Worm (Caenorhabditis elegans): ENCODE measurements around the gene F58B4.2.

The F58B4.2 gene

DNA sequence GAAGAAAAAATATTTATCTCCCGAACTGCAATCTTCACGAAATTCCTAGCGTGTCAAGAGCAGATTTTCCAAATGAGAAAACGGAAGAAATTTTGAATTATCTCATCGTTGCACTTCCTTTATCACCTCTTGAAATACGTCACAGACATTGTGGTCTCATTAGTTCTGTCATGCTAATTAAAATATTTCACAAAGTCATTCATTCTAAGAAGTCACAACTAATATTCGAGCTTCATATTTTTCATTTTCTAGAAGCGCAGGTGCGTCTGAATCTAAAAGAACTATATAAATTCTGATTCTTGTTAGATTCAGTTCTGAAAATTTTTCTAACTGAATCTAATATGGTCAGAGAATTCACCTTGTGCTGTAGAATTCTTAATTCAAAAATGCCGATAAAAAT lies 28.9 kb upstream of the F58B4.2 start:
- TF ChIP-seq aly-2 (tag; optimal IDR thresholded peaks at IDR 0.05) (no peak), ceh-28 (tag; optimal IDR thresholded peaks at IDR 0.05) (no peak), elt-2 (tag; optimal IDR thresholded peaks at IDR 0.05) (no peak), ceh-82 (tag; optimal IDR thresholded peaks at IDR 0.05) (no peak), ztf-4 (tag; optimal IDR thresholded peaks at IDR 0.05) (no peak), nhr-25 (tag; optimal IDR thresholded peaks at IDR 0.05) (no peak), ama-1 (optimal IDR thresholded peaks at IDR 0.05) (no peak), R02D3.7 (tag; optimal IDR thresholded peaks at IDR 0.05) (no peak), lin-15B (tag; optimal IDR thresholded peaks at IDR 0.05) (no peak), nhr-11 (tag; optimal IDR thresholded peaks at IDR 0.05) (no peak), nhr-12 (tag; optimal IDR thresholded peaks at IDR 0.05) (no peak), nfya-1 (tag; optimal IDR thresholded peaks at IDR 0.05; ENCODE audit: insufficient read depth) (no peak), nhr-77 (tag; optimal IDR thresholded peaks at IDR 0.05) (no peak), daf-12 (tag; optimal IDR thresholded peaks at IDR 0.05) (no peak), snpc-4 (tag; optimal IDR thresholded peaks at IDR 0.05) (no peak), nhr-43 (tag; optimal IDR thresholded peaks at IDR 0.05; ENCODE audit: poor library complexity, severe bottlenecking) (no peak), unc-39 (tag; optimal IDR thresholded peaks at IDR 0.05) (no peak), nhr-67 (tag; optimal IDR thresholded peaks at IDR 0.05) (no peak), tbx-2 (tag; optimal IDR thresholded peaks at IDR 0.05) (no peak)

DNA sequence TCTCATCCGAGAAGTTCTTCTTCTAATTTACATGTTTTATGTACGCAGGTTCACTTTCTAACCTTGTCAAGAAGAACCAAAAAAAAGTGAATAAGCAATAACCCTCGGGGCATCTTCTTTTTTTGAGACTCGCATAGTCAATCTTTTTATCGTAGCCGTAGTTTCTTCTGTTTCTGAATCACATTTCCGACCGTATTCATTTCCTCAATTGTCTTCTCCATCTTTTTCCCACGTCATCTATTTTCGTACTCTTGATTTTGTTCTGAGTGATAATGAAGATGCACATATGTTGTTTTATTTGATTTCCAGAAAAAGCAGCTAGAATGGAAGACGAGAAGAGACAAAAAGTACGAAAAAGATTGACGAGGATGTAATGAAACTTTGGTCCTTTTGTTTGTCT lies 26.6 kb upstream of the F58B4.2 start:
- TF ChIP-seq ama-1 (optimal IDR thresholded peaks at IDR 0.05) (no peak), elt-1 (tag; optimal IDR thresholded peaks at IDR 0.05) (no peak), fkh-10 (GFP tag; optimal IDR thresholded peaks at IDR 0.05) (peak; percentile 74), skn-1 (tag; optimal IDR thresholded peaks at IDR 0.05) (no peak), nhr-28 (tag; optimal IDR thresholded peaks at IDR 0.05) (no peak), tbx-2 (tag; optimal IDR thresholded peaks at IDR 0.05) (no peak), nhr-77 (tag; optimal IDR thresholded peaks at IDR 0.05) (no peak)

DNA sequence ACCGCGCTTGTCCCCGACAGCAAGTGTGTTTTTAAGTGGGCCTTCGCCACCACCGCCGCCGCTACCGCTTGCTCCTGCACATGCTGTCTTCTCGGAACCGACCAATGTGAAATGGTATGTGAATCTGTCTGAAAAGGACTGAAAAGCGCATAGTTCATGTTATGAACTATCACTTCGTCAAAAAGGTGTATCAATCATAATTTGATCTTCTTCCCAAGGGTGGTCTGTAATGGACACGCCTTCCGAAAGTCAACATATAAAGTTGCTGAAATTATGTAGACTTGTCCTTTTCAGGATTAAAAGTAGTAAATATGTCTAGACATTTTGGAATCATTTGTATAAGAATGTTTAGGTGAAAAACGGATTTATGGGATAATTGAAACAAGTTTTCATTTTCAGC lies 23.9 kb upstream of the F58B4.2 start, which contains the start of gene zip-9:
TSS of gene zip-9 (plus strand) at position 301 of the 400 bp plus-strand sequence.
- TF ChIP-seq egl-27 (tag; optimal IDR thresholded peaks at IDR 0.05) (no peak), nhr-28 (tag; optimal IDR thresholded peaks at IDR 0.05) (no peak), mdl-1 (tag; optimal IDR thresholded peaks at IDR 0.05) (no peak), tbx-2 (tag; optimal IDR thresholded peaks at IDR 0.05) (no peak), unc-39 (tag; optimal IDR thresholded peaks at IDR 0.05) (no peak), snpc-4 (tag; optimal IDR thresholded peaks at IDR 0.05) (no peak), skn-1 (tag; optimal IDR thresholded peaks at IDR 0.05) (no peak), unc-62 (GFP tag; optimal IDR thresholded peaks at IDR 0.05) (no peak), ceh-16 (tag; optimal IDR thresholded peaks at IDR 0.05) (no peak), zag-1 (tag; optimal IDR thresholded peaks at IDR 0.05) (no peak), lin-39 (tag; optimal IDR thresholded peaks at IDR 0.05) (no peak), ceh-9 (tag; optimal IDR thresholded peaks at IDR 0.05) (no peak), nfya-1 (tag; optimal IDR thresholded peaks at IDR 0.05; ENCODE audit: insufficient read depth) (no peak), ceh-82 (tag; optimal IDR thresholded peaks at IDR 0.05) (no peak), ZK546.5 (tag; optimal IDR thresholded peaks at IDR 0.05) (no peak)

DNA sequence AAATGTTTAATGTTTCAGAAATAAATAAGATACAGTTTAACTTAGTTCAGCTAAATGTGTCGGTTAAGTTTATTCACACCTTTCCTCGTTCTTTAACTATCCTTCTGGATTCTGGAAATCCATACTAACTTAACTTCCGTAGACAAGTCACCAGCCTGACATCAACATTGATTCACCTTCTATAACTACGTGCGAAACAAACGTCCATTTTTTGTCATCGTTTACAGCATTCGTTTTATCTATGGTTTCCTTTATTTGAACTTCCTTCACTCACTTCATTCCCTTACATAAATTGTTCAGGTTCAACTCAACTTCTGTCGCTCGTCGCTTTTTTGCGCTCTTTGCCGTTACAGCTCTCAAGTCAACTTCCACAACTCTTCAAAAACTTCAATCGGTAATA lies 22.9 kb upstream of the F58B4.2 start, which contains the start of gene F17C11.26:
TSS of gene F17C11.26 (plus strand) at position 301 of the 400 bp plus-strand sequence.
- no peak for TF ChIP-seq ZK546.5 (tag; optimal IDR thresholded peaks at IDR 0.05)
- TF ChIP-seq nfya-1 (tag; optimal IDR thresholded peaks at IDR 0.05; ENCODE audit: insufficient read depth): no peak
- no peak for TF ChIP-seq elt-3 (tag; optimal IDR thresholded peaks at IDR 0.05)
- TF ChIP-seq nhr-23 (tag; optimal IDR thresholded peaks at IDR 0.05): no peak
- no peak for TF ChIP-seq pqm-1 (tag; optimal IDR thresholded peaks at IDR 0.05)
- TF ChIP-seq ztf-4 (tag; optimal IDR thresholded peaks at IDR 0.05): no peak
- no peak for TF ChIP-seq nhr-43 (tag; optimal IDR thresholded peaks at IDR 0.05; ENCODE audit: poor library complexity, severe bottlenecking)
- no peak for TF ChIP-seq nhr-12 (tag; optimal IDR thresholded peaks at IDR 0.05)
- no peak for TF ChIP-seq skn-1 (tag; optimal IDR thresholded peaks at IDR 0.05)
- TF ChIP-seq lin-39 (tag; optimal IDR thresholded peaks at IDR 0.05): no peak
- TF ChIP-seq ceh-9 (tag; optimal IDR thresholded peaks at IDR 0.05): no peak
- no peak for TF ChIP-seq nhr-67 (tag; optimal IDR thresholded peaks at IDR 0.05)
- no peak for TF ChIP-seq unc-62 (GFP tag; optimal IDR thresholded peaks at IDR 0.05)
- TF ChIP-seq ceh-28 (tag; optimal IDR thresholded peaks at IDR 0.05): no peak
- TF ChIP-seq egl-27 (tag; optimal IDR thresholded peaks at IDR 0.05): no peak
- no peak for TF ChIP-seq aly-2 (tag; optimal IDR thresholded peaks at IDR 0.05)
- no peak for TF ChIP-seq mdl-1 (tag; optimal IDR thresholded peaks at IDR 0.05)
- TF ChIP-seq ceh-16 (tag; optimal IDR thresholded peaks at IDR 0.05): no peak

DNA sequence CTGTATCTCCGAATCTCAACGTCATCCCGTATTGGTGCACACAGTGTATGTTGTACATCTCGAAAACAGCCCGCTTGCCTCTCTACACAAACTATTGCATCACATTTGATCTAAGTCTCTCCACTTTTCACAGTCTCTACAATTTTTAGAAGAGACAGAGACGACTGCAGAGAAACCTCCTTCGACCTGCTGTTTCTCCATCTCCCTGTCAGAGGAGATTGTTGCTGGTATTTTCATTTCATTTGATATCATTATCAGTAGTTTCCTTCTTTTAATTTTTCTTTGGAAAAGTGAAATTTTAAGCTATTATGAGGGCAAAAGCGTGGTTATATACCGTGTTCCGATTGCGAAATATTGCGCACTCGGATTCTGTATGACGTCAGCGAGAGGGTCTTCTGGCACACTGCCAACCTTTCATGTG lies 22.3 kb upstream of the F58B4.2 start:
- TF ChIP-seq ceh-28 (tag; optimal IDR thresholded peaks at IDR 0.05): peak; percentile 50
- no peak for TF ChIP-seq mml-1 (tag; optimal IDR thresholded peaks at IDR 0.05)
- no peak for TF ChIP-seq daf-12 (tag; optimal IDR thresholded peaks at IDR 0.05)
- no peak for TF ChIP-seq ceh-9 (tag; optimal IDR thresholded peaks at IDR 0.05)
- TF ChIP-seq nfya-1 (tag; optimal IDR thresholded peaks at IDR 0.05; ENCODE audit: insufficient read depth): peak; percentile 76
- no peak for TF ChIP-seq ceh-82 (tag; optimal IDR thresholded peaks at IDR 0.05)
- no peak for TF ChIP-seq nhr-77 (tag; optimal IDR thresholded peaks at IDR 0.05)
- no peak for TF ChIP-seq egl-5 (tag; optimal IDR thresholded peaks at IDR 0.05)
- TF ChIP-seq mdl-1 (tag; optimal IDR thresholded peaks at IDR 0.05): no peak
- peak; percentile 70 for TF ChIP-seq hmg-11 (tag; optimal IDR thresholded peaks at IDR 0.05)
- peak; percentile 44 for TF ChIP-seq nhr-43 (tag; optimal IDR thresholded peaks at IDR 0.05; ENCODE audit: poor library complexity, severe bottlenecking)
- TF ChIP-seq fos-1 (tag; optimal IDR thresholded peaks at IDR 0.05): no peak
- TF ChIP-seq ceh-16 (tag; optimal IDR thresholded peaks at IDR 0.05): no peak
- peak; percentile 60 for TF ChIP-seq pha-4 (tag; optimal IDR thresholded peaks at IDR 0.05)
- no peak for TF ChIP-seq elt-3 (tag; optimal IDR thresholded peaks at IDR 0.05)
- peak; percentile 36 for TF ChIP-seq unc-62 (GFP tag; optimal IDR thresholded peaks at IDR 0.05)
- TF ChIP-seq nhr-28 (tag; optimal IDR thresholded peaks at IDR 0.05): no peak
- TF ChIP-seq zag-1 (tag; optimal IDR thresholded peaks at IDR 0.05): no peak
- TF ChIP-seq nhr-237 (tag; optimal IDR thresholded peaks at IDR 0.05): no peak
- no peak for TF ChIP-seq aly-2 (tag; optimal IDR thresholded peaks at IDR 0.05)
- TF ChIP-seq lsy-12 (tag; optimal IDR thresholded peaks at IDR 0.05): no peak
- peak; percentile 35 for TF ChIP-seq lin-15B (tag; optimal IDR thresholded peaks at IDR 0.05)
